Worm (Caenorhabditis elegans): ENCODE results near the gene T22D1.5.
A peak's percentile ranks its signal among the peaks of the same experiment; 100 is the strongest.

T22D1.5 gene

ce11 chrIV:6887601-6888099 is 16.1 kb upstream of the T22D1.5 start, which contains the start of the genes T05A12.3 and T05A12.4:
Gene T05A12.3 (minus strand): TSS chrIV:6887651.
Gene T05A12.4 (plus strand): TSS chrIV:6887948.
- TF ChIP-seq attf-3 (GFP tag; conservative IDR thresholded peaks at IDR 0.05) (peak; percentile 49; the same call in 1 of the 2 replicates), ceh-27 (GFP tag; optimal IDR thresholded peaks at IDR 0.05) (no peak), madf-3 (GFP tag; IDR thresholded peaks at IDR 0.05) (peak; percentile 79), unc-62 (GFP tag; optimal IDR thresholded peaks at IDR 0.05) (no peak), C17E4.6 (GFP tag; IDR thresholded peaks at IDR 0.05) (peak; percentile 65; the same call in 1 of the 2 replicates), F10E7.11 (tag; optimal IDR thresholded peaks at IDR 0.05) (no peak), rpc-1 (optimal IDR thresholded peaks at IDR 0.05) (no peak), rpc-1 (tag; optimal IDR thresholded peaks at IDR 0.05) (no peak), aptf-3 (GFP tag; IDR thresholded peaks at IDR 0.05) (no peak), nhr-27 (tag; optimal IDR thresholded peaks at IDR 0.05) (no peak), Y67H2A.10 (GFP tag; conservative IDR thresholded peaks at IDR 0.05) (no peak), ztf-22 (GFP tag; optimal IDR thresholded peaks at IDR 0.05) (no peak), hsf-1 (GFP tag; IDR thresholded peaks at IDR 0.05) (no peak), lsy-27 (tag; optimal IDR thresholded peaks at IDR 0.05; ENCODE audit: borderline replicate concordance, insufficient read depth) (no peak), rec-8 (tag; optimal IDR thresholded peaks at IDR 0.05) (no peak), F39B2.1 (GFP tag; IDR thresholded peaks at IDR 0.05) (no peak), dox-1 (GFP tag; IDR thresholded peaks at IDR 0.05) (no peak; the same call in 1 of the 2 replicates), nfyb-1 (GFP tag; IDR thresholded peaks at IDR 0.05) (no peak), chd-7 (tag; optimal IDR thresholded peaks at IDR 0.05) (no peak), tbp1 (GFP tag; optimal IDR thresholded peaks at IDR 0.05) (no peak), ztf-6 (GFP tag; IDR thresholded peaks at IDR 0.05) (0 out of 2 replicates have a peak, but pooled peaks have one; percentile 55), let-607 (tag; optimal IDR thresholded peaks at IDR 0.05) (no peak), bed-1 (GFP tag; IDR thresholded peaks at IDR 0.05) (no peak), ceh-79 (tag; optimal IDR thresholded peaks at IDR 0.05) (no peak), Y53G8AR.9 (GFP tag; conservative IDR thresholded peaks at IDR 0.05) (no peak), ztf-28 (GFP tag; IDR thresholded peaks at IDR 0.05) (no peak; the same call in 1 of the 2 replicates), pbrm-1 (GFP tag; IDR thresholded peaks at IDR 0.05) (peak; percentile 85), zfh-2 (GFP tag; conservative IDR thresholded peaks at IDR 0.05) (no peak), bed-2 (GFP tag; IDR thresholded peaks at IDR 0.05) (peak; percentile 65; the same call in 1 of the 2 replicates), nfya-1 (tag; optimal IDR thresholded peaks at IDR 0.05; ENCODE audit: borderline replicate concordance, insufficient read depth) (no peak), cebp-1 (GFP tag; IDR thresholded peaks at IDR 0.05) (no peak), cebp-1 (tag; optimal IDR thresholded peaks at IDR 0.05) (no peak), C06A6.2 (GFP tag; conservative IDR thresholded peaks at IDR 0.05) (no peak), mel-28 (tag; optimal IDR thresholded peaks at IDR 0.05; ENCODE audit: borderline replicate concordance) (no peak), repo-1 (tag; optimal IDR thresholded peaks at IDR 0.05) (no peak), snpc-3.4 (tag; optimal IDR thresholded peaks at IDR 0.05) (no peak), F33H1.4 (GFP tag; IDR thresholded peaks at IDR 0.05) (peak; percentile 63), ztf-25 (GFP tag; IDR thresholded peaks at IDR 0.05) (no peak), nfya-2 (GFP tag; IDR thresholded peaks at IDR 0.05) (no peak), egrh-3 (GFP tag; IDR thresholded peaks at IDR 0.05) (no peak; the same call in 1 of the 2 replicates), attf-5 (GFP tag; optimal IDR thresholded peaks at IDR 0.05) (no peak), Y79H2A.3 (GFP tag; conservative IDR thresholded peaks at IDR 0.05) (no peak), ekl-4 (GFP tag; IDR thresholded peaks at IDR 0.05) (no peak), ceh-58 (GFP tag; IDR thresholded peaks at IDR 0.05) (no peak), sea-2 (GFP tag; IDR thresholded peaks at IDR 0.05) (no peak), lsl-1 (GFP tag; optimal IDR thresholded peaks at IDR 0.05) (peak; percentile 63), tbx-9 (tag; optimal IDR thresholded peaks at IDR 0.05; ENCODE audit: borderline replicate concordance) (no peak), T07F8.4 (tag; optimal IDR thresholded peaks at IDR 0.05) (no peak)
